Worm (Caenorhabditis elegans): ENCODE data around the gene F52E4.5.

The F52E4.5 gene

DNA sequence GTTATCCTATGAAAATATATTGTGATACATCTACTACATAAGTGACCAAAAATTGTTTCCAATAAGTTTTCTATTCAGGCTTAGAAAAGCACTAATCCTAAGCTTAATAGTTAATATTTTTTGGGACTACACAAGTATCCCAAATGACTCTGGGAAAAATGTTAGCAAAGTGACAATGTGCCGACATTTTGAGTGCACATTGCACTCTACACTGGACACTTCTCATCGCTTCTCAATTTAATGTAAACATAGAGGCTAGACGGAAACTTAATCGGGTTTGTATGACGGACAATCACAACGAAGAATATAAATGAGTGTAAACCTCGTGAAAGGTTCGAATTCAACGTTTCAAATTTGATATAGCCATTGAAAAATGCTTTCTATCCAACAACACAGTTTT is 24.5 kb upstream of the F52E4.5 start:
- no peak for TF ChIP-seq W03F9.2 (tag; optimal IDR thresholded peaks at IDR 0.05)

DNA sequence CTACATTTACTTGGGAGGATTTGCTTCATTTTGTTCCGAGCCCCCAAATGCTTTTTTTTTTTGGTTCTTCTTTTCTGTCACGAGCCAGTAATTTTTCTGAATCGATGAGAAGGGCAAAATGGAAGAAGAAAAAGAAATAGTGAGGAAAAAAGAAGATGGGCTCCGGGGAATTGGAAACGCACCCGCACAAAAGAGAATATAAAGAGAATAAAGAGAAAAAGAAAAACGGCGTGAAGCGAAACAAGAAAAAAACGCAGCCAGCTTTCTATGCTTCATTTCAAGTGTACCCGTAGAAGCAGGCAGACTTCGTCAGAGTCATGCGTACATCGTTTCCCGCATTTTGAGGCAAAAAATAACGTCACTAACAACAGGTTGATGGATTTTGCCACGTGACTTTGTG is 23.9 kb upstream of the F52E4.5 start:
- TF ChIP-seq him-1 (tag; optimal IDR thresholded peaks at IDR 0.05) (peak; percentile 76), dao-5 (tag; optimal IDR thresholded peaks at IDR 0.05) (no peak)

DNA sequence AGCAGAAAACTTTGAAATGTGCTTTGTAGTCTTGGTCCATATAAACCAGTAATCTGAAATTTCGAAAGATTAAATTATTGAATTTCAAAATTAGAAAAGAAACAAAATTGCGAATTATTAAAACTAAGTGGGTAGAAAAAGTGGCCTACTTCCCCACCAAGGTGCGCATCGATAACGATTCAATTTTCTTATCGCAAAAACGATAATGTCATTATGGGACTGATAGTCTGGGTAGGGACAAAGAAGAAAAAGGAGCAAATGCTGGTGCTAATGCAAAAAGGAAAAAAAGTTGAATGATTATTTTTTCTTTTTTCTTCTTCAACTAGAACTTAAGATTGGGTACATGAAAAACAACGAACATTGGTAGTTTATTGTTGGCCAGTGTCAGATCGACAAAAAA is 23.4 kb upstream of the F52E4.5 start, which contains the start of gene gpcp-1:
Gene gpcp-1, minus strand, starts transcription at position 53 of the 400 bp plus-strand sequence.
- TF ChIP-seq dao-5 (tag; optimal IDR thresholded peaks at IDR 0.05) = no peak
- no peak for TF ChIP-seq him-1 (tag; optimal IDR thresholded peaks at IDR 0.05)

- TF ChIP-seq W03F9.2 (tag; optimal IDR thresholded peaks at IDR 0.05) (no peak), dao-5 (tag; optimal IDR thresholded peaks at IDR 0.05) (no peak), him-1 (tag; optimal IDR thresholded peaks at IDR 0.05) (no peak)
Observed at ce11 chrX:3108603-3109002, 21.5 kb upstream of the F52E4.5 start.

- TF ChIP-seq dao-5 (tag; optimal IDR thresholded peaks at IDR 0.05) = no peak
- TF ChIP-seq W03F9.2 (tag; optimal IDR thresholded peaks at IDR 0.05) = peak; percentile 56
- peak; percentile 41 for TF ChIP-seq him-1 (tag; optimal IDR thresholded peaks at IDR 0.05)
Observed at ce11 chrX:3106137-3106536, 19.0 kb upstream of the F52E4.5 start, which contains the start of gene K10B3.5. K10B3.5 (minus strand) TSS chrX:3106479.

ce11 chrX:3102817-3103216 is 15.7 kb upstream of the F52E4.5 start:
- TF ChIP-seq dao-5 (tag; optimal IDR thresholded peaks at IDR 0.05) (no peak), W03F9.2 (tag; optimal IDR thresholded peaks at IDR 0.05) (no peak), him-1 (tag; optimal IDR thresholded peaks at IDR 0.05) (no peak)

ce11 chrX:3102165-3102564 is 15.0 kb upstream of the F52E4.5 start, which contains the start of gene ztf-13:
ztf-13 (minus strand) TSS chrX:3102175.
- TF ChIP-seq him-1 (tag; optimal IDR thresholded peaks at IDR 0.05) = no peak
- TF ChIP-seq W03F9.2 (tag; optimal IDR thresholded peaks at IDR 0.05) = no peak
- no peak for TF ChIP-seq dao-5 (tag; optimal IDR thresholded peaks at IDR 0.05)

ce11 chrX:3101562-3101961 is 14.4 kb upstream of the F52E4.5 start:
- TF ChIP-seq him-1 (tag; optimal IDR thresholded peaks at IDR 0.05) = no peak
- TF ChIP-seq dao-5 (tag; optimal IDR thresholded peaks at IDR 0.05) = no peak
- no peak for TF ChIP-seq W03F9.2 (tag; optimal IDR thresholded peaks at IDR 0.05)

DNA sequence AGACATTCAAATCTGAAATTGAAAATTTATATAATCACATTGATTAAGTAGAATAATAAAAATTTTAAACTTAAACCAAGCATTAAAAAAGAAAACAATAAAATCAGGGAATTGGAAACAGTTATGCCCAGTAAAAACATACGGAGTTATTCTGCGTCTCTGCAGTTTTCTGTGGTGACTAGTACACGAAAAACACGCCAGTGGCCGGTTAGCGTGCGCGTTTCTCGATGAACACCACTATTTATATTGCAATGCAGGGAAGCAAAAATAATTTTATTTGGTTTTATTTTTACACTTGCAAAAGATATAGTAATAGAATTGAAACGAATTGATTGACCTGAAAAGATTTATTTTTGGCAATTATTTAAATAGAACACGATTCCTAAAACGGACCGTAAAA is 12.7 kb upstream of the F52E4.5 start, which contains the start of gene sec-3:
Gene sec-3, minus strand, starts transcription at position 21 of the 400 bp plus-strand sequence.
- peak; percentile 80 for TF ChIP-seq him-1 (tag; optimal IDR thresholded peaks at IDR 0.05)
- TF ChIP-seq dao-5 (tag; optimal IDR thresholded peaks at IDR 0.05) = no peak
- TF ChIP-seq W03F9.2 (tag; optimal IDR thresholded peaks at IDR 0.05) = peak; percentile 93

ce11 chrX:3094304-3094703 is 7.2 kb upstream of the F52E4.5 start, which contains the start of gene wrt-2:
wrt-2 (minus strand) TSS chrX:3094349.
- TF ChIP-seq him-1 (tag; optimal IDR thresholded peaks at IDR 0.05) (no peak), dao-5 (tag; optimal IDR thresholded peaks at IDR 0.05) (no peak), W03F9.2 (tag; optimal IDR thresholded peaks at IDR 0.05) (no peak)

DNA sequence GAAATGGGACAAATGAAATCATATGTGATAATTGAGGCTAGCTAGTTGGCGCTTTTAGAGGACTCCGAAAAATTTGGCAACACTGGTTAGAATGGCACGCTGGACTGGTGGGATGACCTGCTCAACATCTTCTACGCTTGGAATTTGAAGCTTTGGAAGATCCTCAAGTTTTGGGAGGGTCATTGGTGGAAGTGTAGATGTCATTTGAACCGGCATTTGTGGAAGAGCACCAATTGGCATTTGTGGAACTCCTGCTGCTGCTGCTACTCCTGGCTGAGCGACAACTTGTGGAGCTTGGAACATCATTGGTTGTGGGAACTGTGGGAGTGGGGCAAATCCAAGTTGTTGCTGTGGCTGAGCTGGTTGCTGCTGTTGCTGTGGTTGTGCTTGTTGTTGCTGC is 5.3 kb upstream of the F52E4.5 start:
- TF ChIP-seq dao-5 (tag; optimal IDR thresholded peaks at IDR 0.05) = no peak
- TF ChIP-seq W03F9.2 (tag; optimal IDR thresholded peaks at IDR 0.05) = no peak
- TF ChIP-seq him-1 (tag; optimal IDR thresholded peaks at IDR 0.05) = no peak

DNA sequence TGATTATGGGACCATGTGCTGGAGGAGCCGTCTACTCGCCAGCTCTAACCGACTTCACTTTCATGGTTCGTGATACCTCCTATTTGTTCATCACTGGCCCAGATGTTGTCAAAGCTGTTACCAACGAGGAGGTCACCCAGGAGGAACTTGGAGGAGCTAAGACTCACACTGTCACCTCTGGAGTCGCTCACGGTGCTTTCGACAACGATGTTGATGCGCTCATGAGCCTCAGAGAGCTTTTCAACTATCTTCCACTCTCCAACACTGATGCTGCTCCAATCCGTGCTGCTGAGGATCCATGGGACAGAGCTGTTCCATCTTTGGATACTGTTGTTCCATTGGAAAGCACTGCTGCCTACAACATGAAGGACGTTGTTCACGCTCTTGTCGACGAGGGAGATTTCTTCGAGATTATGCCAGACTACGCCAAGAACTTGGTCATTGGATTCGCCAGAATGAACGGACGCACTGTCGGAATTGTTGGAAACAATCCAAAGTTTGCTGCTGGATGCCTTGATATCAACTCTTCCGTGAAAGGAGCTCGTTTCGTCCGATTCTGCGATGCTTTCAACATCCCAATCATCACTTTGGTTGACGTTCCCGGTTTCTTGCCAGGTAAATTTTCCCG is 4.1 kb upstream of the F52E4.5 start:
- TF ChIP-seq dao-5 (tag; optimal IDR thresholded peaks at IDR 0.05) = no peak
- TF ChIP-seq W03F9.2 (tag; optimal IDR thresholded peaks at IDR 0.05) = no peak
- no peak for TF ChIP-seq him-1 (tag; optimal IDR thresholded peaks at IDR 0.05)

DNA sequence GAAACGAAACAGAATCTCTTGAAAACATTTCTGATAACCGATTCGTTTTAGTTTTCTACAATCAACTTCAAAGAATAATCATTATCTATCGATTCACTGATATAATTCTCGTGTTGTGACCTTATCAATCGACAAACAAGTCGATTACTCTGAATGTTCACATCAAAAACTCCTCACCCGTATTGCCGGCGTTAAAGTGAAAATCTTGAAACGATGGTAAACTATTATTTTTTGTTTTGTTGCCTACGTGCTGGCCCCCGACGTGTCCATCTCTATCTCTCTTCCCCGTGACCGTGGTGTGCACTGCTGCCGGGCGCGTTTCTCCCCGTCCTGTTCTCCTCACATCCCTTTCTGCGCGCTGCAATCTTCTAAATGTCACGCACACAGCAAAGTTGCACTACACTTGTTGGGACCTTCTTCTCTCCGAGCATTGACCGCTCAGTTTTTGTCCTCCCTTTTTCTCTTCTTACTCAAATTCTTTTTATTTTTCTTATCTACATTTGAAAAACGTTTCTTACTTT is 2.8 kb upstream of the F52E4.5 start:
- TF ChIP-seq W03F9.2 (tag; optimal IDR thresholded peaks at IDR 0.05) (peak; percentile 26), him-1 (tag; optimal IDR thresholded peaks at IDR 0.05) (no peak)

ce11 chrX:3089423-3089822 is 2.3 kb upstream of the F52E4.5 start, which contains the start of gene pccb-1:
pccb-1 (plus strand) TSS chrX:3089549.
- TF ChIP-seq him-1 (tag; optimal IDR thresholded peaks at IDR 0.05) = no peak
- no peak for TF ChIP-seq W03F9.2 (tag; optimal IDR thresholded peaks at IDR 0.05)
- TF ChIP-seq dao-5 (tag; optimal IDR thresholded peaks at IDR 0.05) = no peak

ce11 chrX:3087647-3088046 is 502 bp upstream of the F52E4.5 start:
- TF ChIP-seq dao-5 (tag; optimal IDR thresholded peaks at IDR 0.05) = no peak
- TF ChIP-seq him-1 (tag; optimal IDR thresholded peaks at IDR 0.05) = no peak
- no peak for TF ChIP-seq W03F9.2 (tag; optimal IDR thresholded peaks at IDR 0.05)
